Fruit fly (Drosophila melanogaster) whole organism, embryonic: ENCODE data around the gene spd-2.

ENCODE experiments used
- Ada2b ChIP-seq: fragments of 200-800 bp; sonication (Bioruptor generic); IDR thresholded peaks from 2 replicates; pipeline ENCODE4 v1.3.6; 2022; ENCODE audit warnings: missing biosample characterization, missing genetic modification characterization
- Atf6 ChIP-seq: fragments of 200-800 bp; sonication (Bioruptor generic); IDR thresholded peaks from 2 replicates; pipeline ENCODE4 v1.3.6; 2022; ENCODE audit warnings: missing biosample characterization, missing genetic modification characterization
- CG10267 ChIP-seq: fragments of 200-800 bp; sonication (Bioruptor generic); optimal IDR thresholded peaks from 2 replicates; lab custom pipeline; 2018; ENCODE audit warnings: missing biosample characterization, mild to moderate bottlenecking, missing genetic modification characterization, moderate library complexity
- CG11456 ChIP-seq: fragments of 200-800 bp; sonication (Bioruptor generic); IDR thresholded peaks from 3 replicates; pipeline ENCODE4 v1.3.6; 2022; ENCODE audit warnings: missing biosample characterization, missing genetic modification characterization
- CG11695 ChIP-seq: fragments of 200-800 bp; sonication (Bioruptor generic); IDR thresholded peaks from 3 replicates; pipeline ENCODE4 v1.3.6; 2022; ENCODE audit warnings: missing biosample characterization, missing genetic modification characterization
- CG11696 ChIP-seq: fragments of 200-800 bp; sonication (Bioruptor generic); IDR thresholded peaks from 2 replicates; pipeline ENCODE4 v1.3.6; 2022; ENCODE audit warnings: missing biosample characterization, missing genetic modification characterization
- CG12071 ChIP-seq: fragments of 200-800 bp; sonication (Bioruptor generic); optimal IDR thresholded peaks from 3 replicates; lab custom pipeline; 2018; ENCODE audit warnings: missing biosample characterization, mild to moderate bottlenecking, missing genetic modification characterization
- CG14441 ChIP-seq: fragments of 200-800 bp; sonication (Bioruptor generic); IDR thresholded peaks from 2 replicates; pipeline ENCODE4 v1.3.6; 2022; ENCODE audit warnings: missing biosample characterization, missing genetic modification characterization
- CG15514 ChIP-seq: fragments of 200-800 bp; sonication (Bioruptor generic); optimal IDR thresholded peaks from 3 replicates; lab custom pipeline; 2017; ENCODE audit warnings: missing biosample characterization, missing genetic modification characterization, mild to moderate bottlenecking, moderate library complexity, missing genetic modification reagents
- CG1603 ChIP-seq: fragments of 200-800 bp; sonication (Bioruptor generic); optimal IDR thresholded peaks from 2 replicates; lab custom pipeline; 2019; ENCODE audit warnings: missing biosample characterization, mild to moderate bottlenecking, missing genetic modification characterization, moderate library complexity
- CG18619 ChIP-seq: fragments of 200-800 bp; sonication (Bioruptor generic); optimal IDR thresholded peaks from 3 replicates; lab custom pipeline; 2017; ENCODE audit warnings: missing biosample characterization, mild to moderate bottlenecking, missing genetic modification characterization
- CG2202 ChIP-seq: fragments of 200-800 bp; sonication (Bioruptor generic); optimal IDR thresholded peaks from 2 replicates; lab custom pipeline; 2018; ENCODE audit warnings: missing biosample characterization, mild to moderate bottlenecking, missing genetic modification characterization
- CG3281 ChIP-seq: fragments of 200-800 bp; sonication (Bioruptor generic); optimal IDR thresholded peaks from 3 replicates; lab custom pipeline; 2017; ENCODE audit warnings: missing biosample characterization, mild to moderate bottlenecking, missing genetic modification characterization
- CG33213 ChIP-seq: fragments of 200-800 bp; sonication (Bioruptor generic); optimal IDR thresholded peaks from 3 replicates; lab custom pipeline; 2016; ENCODE audit warnings: missing biosample characterization, missing genetic modification characterization
- CG8290 ChIP-seq, 3 experiments: fragments of 200-800 bp; sonication (Bioruptor generic); optimal IDR thresholded peaks; 2 replicates each; lab custom pipeline; 2016 to 2019; ENCODE audit warnings: missing biosample characterization in 3 of 3, missing genetic modification characterization in 3 of 3, mild to moderate bottlenecking in 2 of 3, moderate library complexity in 1 of 3
- CG9437 ChIP-seq: fragments of 200-800 bp; sonication (Bioruptor generic); optimal IDR thresholded peaks from 2 replicates; lab custom pipeline; 2018; ENCODE audit warnings: missing biosample characterization, mild to moderate bottlenecking, missing genetic modification characterization
- CG9932 ChIP-seq: fragments of 200-800 bp; sonication (Bioruptor generic); IDR thresholded peaks from 2 replicates; pipeline ENCODE4 v1.3.6; 2022; ENCODE audit warnings: missing biosample characterization, missing genetic modification characterization
- Dbx ChIP-seq: fragments of 200-800 bp; sonication (Bioruptor generic); IDR thresholded peaks from 3 replicates; pipeline ENCODE4 v1.3.6; 2022; ENCODE audit warnings: missing biosample characterization, missing genetic modification characterization
- Eip74EF ChIP-seq, 2 experiments: fragments of 200-800 bp in 1 of 2; fragments of >200 bp in 1 of 2; sonication (Bioruptor generic) in 1 of 2; optimal IDR thresholded peaks; 2 replicates each; lab custom pipeline; 2017 to 2019; ENCODE audit warnings: missing biosample characterization in 2 of 2, missing genetic modification characterization in 2 of 2, mild to moderate bottlenecking in 1 of 2, moderate library complexity in 1 of 2
- Fer2 ChIP-seq: fragments of 200-800 bp; sonication (Bioruptor generic); optimal IDR thresholded peaks from 2 replicates; lab custom pipeline; 2018; ENCODE audit warnings: missing biosample characterization, mild to moderate bottlenecking, missing genetic modification characterization, moderate library complexity
- HLH3B ChIP-seq: fragments of 200-800 bp; sonication (Bioruptor generic); IDR thresholded peaks from 2 replicates; pipeline ENCODE4 v1.3.6; 2022; ENCODE audit warnings: missing biosample characterization, missing genetic modification characterization
- Hand ChIP-seq: fragments of 200-800 bp; sonication (Bioruptor generic); optimal IDR thresholded peaks from 2 replicates; lab custom pipeline; 2017; ENCODE audit warnings: mild to moderate bottlenecking, missing biosample characterization, missing genetic modification reagents, missing genetic modification characterization
- Hr39 ChIP-seq: fragments of >200 bp; optimal IDR thresholded peaks from 2 replicates; lab custom pipeline; 2017
- Hsf ChIP-seq: fragments of 200-800 bp; sonication (Bioruptor generic); optimal IDR thresholded peaks from 3 replicates; lab custom pipeline; 2016; ENCODE audit warnings: missing biosample characterization, missing genetic modification characterization
- Lim3 ChIP-seq: fragments of 200-800 bp; sonication (Bioruptor generic); IDR thresholded peaks from 2 replicates; pipeline ENCODE4 v1.3.6; 2022; ENCODE audit warnings: missing biosample characterization, missing genetic modification characterization
- Med ChIP-seq: fragments of 200-800 bp; sonication (Bioruptor generic); peaks from one replicate; lab custom pipeline; 2016; ENCODE audit warnings: missing biosample characterization, missing genetic modification characterization, mild to moderate bottlenecking, inconsistent platforms, moderate library complexity
- Nf-YC ChIP-seq: fragments of 200-800 bp; optimal IDR thresholded peaks from 3 replicates; lab custom pipeline; 2019; ENCODE audit warnings: missing biosample characterization, mild to moderate bottlenecking, missing genetic modification characterization, moderate library complexity
- Scr ChIP-seq: fragments of 200-800 bp; sonication (Bioruptor generic); IDR thresholded peaks from 2 replicates; pipeline ENCODE4 v1.3.6; 2022; ENCODE audit warnings: missing biosample characterization, missing genetic modification characterization; ENCODE audit not compliant: partially characterized antibody
- Side ChIP-seq: fragments of 200-800 bp; sonication (Bioruptor generic); optimal IDR thresholded peaks from 2 replicates; lab custom pipeline; 2016; ENCODE audit warnings: missing biosample characterization, missing genetic modification characterization
- br ChIP-seq: fragments of >200 bp; optimal IDR thresholded peaks from 2 replicates; lab custom pipeline; 2017
- cg ChIP-seq: fragments of 200-800 bp; sonication (Bioruptor generic); optimal IDR thresholded peaks from 3 replicates; lab custom pipeline; 2019; ENCODE audit warnings: missing biosample characterization, mild to moderate bottlenecking, missing genetic modification characterization, moderate library complexity
- disco-r ChIP-seq: fragments of 200-800 bp; sonication (Bioruptor generic); optimal IDR thresholded peaks from 2 replicates; lab custom pipeline; 2016; ENCODE audit warnings: missing biosample characterization, missing genetic modification characterization
- dm ChIP-seq: fragments of 200-800 bp; sonication (Bioruptor generic); optimal IDR thresholded peaks from 3 replicates; lab custom pipeline; 2016; ENCODE audit warnings: missing biosample characterization, missing genetic modification characterization
- en ChIP-seq: fragments of 200-800 bp; sonication (Bioruptor generic); optimal IDR thresholded peaks from 2 replicates; lab custom pipeline; 2016; ENCODE audit warnings: missing biosample characterization, missing genetic modification characterization
- esg ChIP-seq: fragments of 200-800 bp; sonication (Bioruptor generic); conservative IDR thresholded peaks from 2 replicates; pipeline ENCODE4 v1.3.6; 2022; ENCODE audit warnings: missing biosample characterization, missing genetic modification characterization
- ewg ChIP-seq: fragments of 200-800 bp; sonication (Bioruptor generic); optimal IDR thresholded peaks from 3 replicates; lab custom pipeline; 2017; ENCODE audit warnings: mild to moderate bottlenecking, missing biosample characterization, missing genetic modification reagents, missing genetic modification characterization
- gfzf ChIP-seq: fragments of 200-800 bp; sonication (Bioruptor generic); optimal IDR thresholded peaks from 2 replicates; lab custom pipeline; 2016; ENCODE audit warnings: missing biosample characterization, mild to moderate bottlenecking, missing genetic modification characterization, moderate library complexity
- gsb ChIP-seq: fragments of 200-800 bp; sonication (Bioruptor generic); IDR thresholded peaks from 2 replicates; pipeline ENCODE4 v1.3.6; 2022; ENCODE audit warnings: missing biosample characterization, missing genetic modification characterization
- kni ChIP-seq: fragments of 200-800 bp; sonication (Bioruptor generic); optimal IDR thresholded peaks from 3 replicates; lab custom pipeline; 2017; ENCODE audit warnings: mild to moderate bottlenecking, missing biosample characterization, missing genetic modification reagents, missing genetic modification characterization
- nerfin-1 ChIP-seq: fragments of 200-800 bp; sonication (Bioruptor generic); optimal IDR thresholded peaks from 3 replicates; lab custom pipeline; 2019; ENCODE audit warnings: missing biosample characterization, mild to moderate bottlenecking, missing genetic modification characterization, moderate library complexity
- pan ChIP-seq, 4 experiments: fragments of >200 bp in 3 of 4; fragments of 200-800 bp in 1 of 4; sonication (Bioruptor generic) in 1 of 4; optimal IDR thresholded peaks in 3 of 4; IDR thresholded peaks in 1 of 4; 2 replicates each; pipeline versions ENCODE4 v1.3.6 to Lab custom; 2017 to 2022; ENCODE audit warnings: missing biosample characterization in 2 of 4, missing genetic modification characterization in 2 of 4, mixed read lengths in 1 of 4
- phol ChIP-seq: fragments of 200-800 bp; sonication (Bioruptor generic); optimal IDR thresholded peaks from 3 replicates; lab custom pipeline; 2018; ENCODE audit warnings: missing biosample characterization, mild to moderate bottlenecking, missing genetic modification characterization, moderate library complexity
- rib ChIP-seq: fragments of 200-800 bp; sonication (Bioruptor generic); IDR thresholded peaks from 2 replicates; pipeline ENCODE4 v1.3.6; 2022; ENCODE audit warnings: missing biosample characterization, missing genetic modification characterization
- sqz ChIP-seq: fragments of 200-800 bp; sonication (Bioruptor generic); optimal IDR thresholded peaks from 3 replicates; lab custom pipeline; 2018; ENCODE audit warnings: missing biosample characterization, mild to moderate bottlenecking, missing genetic modification characterization
- sug ChIP-seq: fragments of 200-800 bp; optimal IDR thresholded peaks from 2 replicates; lab custom pipeline; 2019; ENCODE audit warnings: missing biosample characterization, mild to moderate bottlenecking, missing genetic modification characterization, moderate library complexity
- tx ChIP-seq: fragments of 200-800 bp; sonication (Bioruptor generic); optimal IDR thresholded peaks from 2 replicates; lab custom pipeline; 2016; ENCODE audit warnings: missing biosample characterization, missing genetic modification characterization
- vnd ChIP-seq: fragments of 200-800 bp; sonication (Bioruptor generic); IDR thresholded peaks from 3 replicates; pipeline ENCODE4 v1.3.6; 2022; ENCODE audit warnings: missing biosample characterization, missing genetic modification characterization; ENCODE audit not compliant: partially characterized antibody
- zf30C ChIP-seq: fragments of 200-800 bp; sonication (Bioruptor generic); optimal IDR thresholded peaks from 3 replicates; lab custom pipeline; 2018; ENCODE audit warnings: missing biosample characterization, mild to moderate bottlenecking, missing genetic modification characterization

spd-2 gene

DNA sequence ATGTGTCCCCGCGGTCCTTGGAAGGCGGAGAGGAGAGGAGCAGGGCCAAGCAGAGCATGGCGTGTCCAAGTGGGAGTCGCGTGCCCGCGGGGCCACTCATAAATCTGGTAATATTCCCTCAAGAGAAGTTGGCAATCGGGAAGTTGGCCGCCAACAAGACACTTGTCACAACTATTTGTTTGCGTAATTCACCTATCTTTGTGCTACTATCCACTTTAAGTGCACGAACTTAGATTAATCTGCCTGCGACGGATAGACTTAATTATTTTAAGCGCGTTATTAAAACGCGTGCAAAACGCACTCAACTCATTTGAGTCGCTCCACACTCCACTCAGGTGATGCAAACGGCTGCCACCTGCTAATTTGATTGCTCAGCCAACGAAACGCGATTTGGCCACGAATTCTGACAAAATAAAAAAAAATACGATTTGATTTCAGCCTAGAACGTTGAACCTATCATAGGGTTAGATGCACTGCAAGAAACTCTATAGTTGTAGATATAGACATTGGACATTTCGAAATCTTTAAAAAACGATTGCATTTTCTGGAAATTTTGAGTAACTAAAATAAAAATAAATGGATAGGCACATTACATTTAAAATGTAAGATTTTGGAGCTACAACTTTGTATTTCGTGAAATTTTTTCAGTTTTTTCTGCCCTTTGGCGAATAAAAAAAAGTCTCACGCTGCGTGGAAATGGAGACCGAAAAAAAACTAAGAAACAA, 23.6 kb downstream of the spd-2 start (continued):
- TF ChIP-seq CG33213 (peak; percentile 56), gfzf (GFP tag; lab: Kevin White, UChicago) (no peak), CG11696 (GFP tag; lab: Robert Waterston, UW) (peak; percentile 22; the same call in 1 of the 2 replicates), sug (tag; lab: Kevin White, UChicago) (peak; percentile 37), Atf6 (peak; percentile 71), Hr39 (lab: Kevin White, UChicago) (no peak), tx (GFP tag; lab: Kevin White, UChicago) (peak; percentile 16), CG12071 (GFP tag; lab: Kevin White, UChicago) (no peak), CG15514 (GFP tag; lab: Kevin White, UChicago) (peak; percentile 20), ewg (GFP tag; lab: Kevin White, UChicago) (no peak), Hsf (GFP tag; lab: Kevin White, UChicago) (peak; percentile 68), CG8290 (GFP tag; optimal IDR thresholded peaks at IDR 0.05; lab: Kevin White, UChicago) (no peak), CG8290 (tag; optimal IDR thresholded peaks at IDR 0.05; lab: Kevin White, UChicago) (no peak), Ada2b (GFP tag; lab: Robert Waterston, UW) (peak; percentile 48), nerfin-1 (tag; lab: Kevin White, UChicago) (no peak), HLH3B (GFP tag; lab: Robert Waterston, UW) (0 out of 2 replicates have a peak, but pooled peaks have one; percentile 13), Hand (GFP tag; lab: Kevin White, UChicago) (no peak), Eip74EF (GFP tag; optimal IDR thresholded peaks at IDR 0.05; lab: Kevin White, UChicago) (no peak), Nf-YC (tag; lab: Kevin White, UChicago) (peak; percentile 32), Side (peak; percentile 22), dm (GFP tag; lab: Kevin White, UChicago) (no peak), esg (peak; percentile 47), phol (tag; lab: Kevin White, UChicago) (peak; percentile 47), Scr (GFP tag; lab: Robert Waterston, UW) (no peak), en (peak; percentile 5), pan (optimal IDR thresholded peaks at IDR 0.05; lab: Kevin White, UChicago) (no peak), pan (GFP tag; optimal IDR thresholded peaks at IDR 0.05 in 1 of 2, IDR thresholded peaks at IDR 0.05 in 1 of 2) (peak in 1 of 2 experiments; percentile 71), kni (GFP tag; lab: Kevin White, UChicago) (no peak), CG11456 (GFP tag; lab: Robert Waterston, UW) (0 out of 3 replicates have a peak, but pooled peaks have one; percentile 39), CG9932 (peak; percentile 57), CG11695 (GFP tag; lab: Robert Waterston, UW) (peak; percentile 57; the same call in 2 of the 3 replicates), CG1603 (tag; lab: Kevin White, UChicago) (no peak), CG10267 (peak; percentile 34), rib (0 out of 2 replicates have a peak, but pooled peaks have one; percentile 30), CG9437 (GFP tag; lab: Kevin White, UChicago) (peak; percentile 23), Med (GFP tag; lab: Kevin White, UChicago) (peak; percentile 79), CG18619 (GFP tag; lab: Kevin White, UChicago) (peak; percentile 28), zf30C (peak; percentile 54), disco-r (GFP tag; lab: Kevin White, UChicago) (no peak), Fer2 (tag; lab: Kevin White, UChicago) (peak; percentile 1), vnd (no peak), CG14441 (GFP tag; lab: Robert Waterston, UW) (peak; percentile 62), CG2202 (tag; lab: Kevin White, UChicago) (no peak), Dbx (GFP tag; lab: Robert Waterston, UW) (peak; percentile 74), br (lab: Kevin White, UChicago) (no peak), gsb (peak; percentile 29; the same call in 1 of the 2 replicates), CG3281 (peak; percentile 61), sqz (GFP tag; lab: Kevin White, UChicago) (peak; percentile 51), cg (no peak), Lim3 (GFP tag; lab: Robert Waterston, UW) (no peak)
